Worm (Caenorhabditis elegans): ENCODE data around the gene tdo-2.

tdo-2 gene

ce11 chrIII:5938790-5939452 lies 19.2 kb upstream of the tdo-2 start:
- peak; percentile 71 for TF ChIP-seq zip-8 (tag; optimal IDR thresholded peaks at IDR 0.05)
- TF ChIP-seq ces-1 (GFP tag; optimal IDR thresholded peaks at IDR 0.05), result no peak

- no peak for TF ChIP-seq nhr-12 (tag; optimal IDR thresholded peaks at IDR 0.05)
- peak; percentile 78 for TF ChIP-seq elt-1 (tag; optimal IDR thresholded peaks at IDR 0.05; ENCODE audit: borderline replicate concordance, insufficient read depth)
- no peak for TF ChIP-seq lsy-2 (tag; optimal IDR thresholded peaks at IDR 0.05)
- no peak for TF ChIP-seq ceh-43 (GFP tag; optimal IDR thresholded peaks at IDR 0.05)
- TF ChIP-seq tbx-8 (GFP tag; optimal IDR thresholded peaks at IDR 0.05), result no peak
- TF ChIP-seq blmp-1 (tag; optimal IDR thresholded peaks at IDR 0.05), result peak; percentile 45
- no peak for TF ChIP-seq unc-120 (tag; optimal IDR thresholded peaks at IDR 0.05; ENCODE audit: poor library complexity, severe bottlenecking)
- no peak for TF ChIP-seq ces-1 (GFP tag; optimal IDR thresholded peaks at IDR 0.05)
- peak; percentile 76 for TF ChIP-seq nhr-237 (tag; optimal IDR thresholded peaks at IDR 0.05)
- TF ChIP-seq cnd-1 (tag; optimal IDR thresholded peaks at IDR 0.05), result no peak
- no peak for TF ChIP-seq lin-13 (tag; optimal IDR thresholded peaks at IDR 0.05)
- no peak for TF ChIP-seq pha-4 (tag; optimal IDR thresholded peaks at IDR 0.05)
- no peak for TF ChIP-seq unc-62 (GFP tag; optimal IDR thresholded peaks at IDR 0.05)
- TF ChIP-seq snpc-4 (tag; optimal IDR thresholded peaks at IDR 0.05), result no peak
- no peak for TF ChIP-seq drap-1 (GFP tag; optimal IDR thresholded peaks at IDR 0.05)
- no peak for TF ChIP-seq hlh-1 (tag; optimal IDR thresholded peaks at IDR 0.05)
- no peak for TF ChIP-seq sem-2 (GFP tag; optimal IDR thresholded peaks at IDR 0.05)
- TF ChIP-seq ztf-11 (tag; optimal IDR thresholded peaks at IDR 0.05), result no peak
- TF ChIP-seq sptf-1 (tag; optimal IDR thresholded peaks at IDR 0.05), result no peak
- TF ChIP-seq ceh-83 (GFP tag; optimal IDR thresholded peaks at IDR 0.05), result no peak
- no peak for TF ChIP-seq M03D4.4 (tag; optimal IDR thresholded peaks at IDR 0.05)
- no peak for TF ChIP-seq bed-3 (GFP tag; optimal IDR thresholded peaks at IDR 0.05)
- TF ChIP-seq nhr-28 (tag; optimal IDR thresholded peaks at IDR 0.05), result no peak
- no peak for TF ChIP-seq unc-39 (tag; optimal IDR thresholded peaks at IDR 0.05)
- TF ChIP-seq ham-2 (GFP tag; optimal IDR thresholded peaks at IDR 0.05), result peak; percentile 57
- TF ChIP-seq zip-8 (tag; optimal IDR thresholded peaks at IDR 0.05), result no peak
- TF ChIP-seq mab-5 (tag; optimal IDR thresholded peaks at IDR 0.05), result no peak
- TF ChIP-seq elt-3 (tag; optimal IDR thresholded peaks at IDR 0.05), result no peak
- no peak for TF ChIP-seq nhr-2 (tag; optimal IDR thresholded peaks at IDR 0.05)
- no peak for TF ChIP-seq flh-1 (GFP tag; optimal IDR thresholded peaks at IDR 0.05)
Measured at ce11 chrIII:5938013-5938412, 18.3 kb upstream of the tdo-2 start.

ce11 chrIII:5936992-5937391 lies 17.2 kb upstream of the tdo-2 start, which contains the start of gene EGAP1.1:
Gene EGAP1.1, minus strand, starts transcription at chrIII:5937220.
- no peak for TF ChIP-seq unc-39 (tag; optimal IDR thresholded peaks at IDR 0.05)
- TF ChIP-seq zip-8 (tag; optimal IDR thresholded peaks at IDR 0.05), result no peak
- TF ChIP-seq ceh-83 (GFP tag; optimal IDR thresholded peaks at IDR 0.05), result no peak
- TF ChIP-seq unc-62 (GFP tag; optimal IDR thresholded peaks at IDR 0.05), result no peak
- no peak for TF ChIP-seq nhr-28 (tag; optimal IDR thresholded peaks at IDR 0.05)
- TF ChIP-seq bed-3 (GFP tag; optimal IDR thresholded peaks at IDR 0.05), result no peak
- TF ChIP-seq hlh-1 (tag; optimal IDR thresholded peaks at IDR 0.05), result no peak
- TF ChIP-seq nhr-12 (tag; optimal IDR thresholded peaks at IDR 0.05), result no peak
- TF ChIP-seq tbx-8 (GFP tag; optimal IDR thresholded peaks at IDR 0.05), result no peak
- TF ChIP-seq ham-2 (GFP tag; optimal IDR thresholded peaks at IDR 0.05), result no peak
- TF ChIP-seq nhr-76 (tag; optimal IDR thresholded peaks at IDR 0.05), result no peak
- TF ChIP-seq elt-3 (tag; optimal IDR thresholded peaks at IDR 0.05), result no peak
- no peak for TF ChIP-seq drap-1 (GFP tag; optimal IDR thresholded peaks at IDR 0.05)
- no peak for TF ChIP-seq lsy-2 (tag; optimal IDR thresholded peaks at IDR 0.05)
- no peak for TF ChIP-seq mab-5 (tag; optimal IDR thresholded peaks at IDR 0.05)

- TF ChIP-seq drap-1 (GFP tag; optimal IDR thresholded peaks at IDR 0.05), result no peak
- no peak for TF ChIP-seq tbx-8 (GFP tag; optimal IDR thresholded peaks at IDR 0.05)
- TF ChIP-seq ham-2 (GFP tag; optimal IDR thresholded peaks at IDR 0.05), result no peak
- no peak for TF ChIP-seq mep-1 (tag; optimal IDR thresholded peaks at IDR 0.05)
- TF ChIP-seq nhr-76 (tag; optimal IDR thresholded peaks at IDR 0.05), result no peak
- no peak for TF ChIP-seq ztf-11 (tag; optimal IDR thresholded peaks at IDR 0.05)
- TF ChIP-seq zip-8 (tag; optimal IDR thresholded peaks at IDR 0.05), result peak; percentile 71
- no peak for TF ChIP-seq ceh-83 (GFP tag; optimal IDR thresholded peaks at IDR 0.05)
- TF ChIP-seq ces-1 (GFP tag; optimal IDR thresholded peaks at IDR 0.05), result peak; percentile 7
Measured at ce11 chrIII:5934138-5934658, 14.4 kb upstream of the tdo-2 start.

Data from whole organism, mixed stage, embryonic.